Worm (Caenorhabditis elegans) whole organism, L3 larva: ENCODE data around the gene gpa-13.

Source experiments
- ZK546.5 ChIP-seq: sonication (generic microtip); optimal IDR thresholded peaks from 2 replicates; lab custom pipeline; 2017; ENCODE audit warnings: missing biosample characterization, missing genetic modification characterization
- ceh-28 ChIP-seq: fragments of 150-350 bp; optimal IDR thresholded peaks from 2 replicates; lab custom pipeline; 2014; ENCODE audit warnings: missing biosample characterization, missing genetic modification reagents, missing genetic modification characterization
- ceh-82 ChIP-seq: fragments of 150-350 bp; optimal IDR thresholded peaks from 2 replicates; lab custom pipeline; 2014; ENCODE audit warnings: missing biosample characterization, missing genetic modification characterization
- ceh-9 ChIP-seq: sonication (generic microtip); optimal IDR thresholded peaks from 2 replicates; lab custom pipeline; 2018; ENCODE audit warnings: missing biosample characterization, missing genetic modification characterization
- daf-12 ChIP-seq: fragments of 150-350 bp; optimal IDR thresholded peaks from 2 replicates; lab custom pipeline; 2014; ENCODE audit warnings: missing biosample characterization, missing genetic modification reagents, missing genetic modification characterization
- egl-27 ChIP-seq: sonication (generic microtip); optimal IDR thresholded peaks from 4 replicates; lab custom pipeline; 2017; ENCODE audit warnings: missing biosample characterization, missing genetic modification reagents, missing genetic modification characterization
- elt-1 ChIP-seq: fragments of 150-350 bp; optimal IDR thresholded peaks from 2 replicates; lab custom pipeline; 2014; ENCODE audit warnings: missing biosample characterization, missing genetic modification characterization
- elt-2 ChIP-seq: sonication (generic microtip); optimal IDR thresholded peaks from 2 replicates; lab custom pipeline; 2016; ENCODE audit warnings: missing genetic modification reagents, mild to moderate bottlenecking, missing genetic modification characterization, missing compliant biosample characterization
- eor-1 ChIP-seq, 2 experiments: fragments of 150-350 bp; optimal IDR thresholded peaks; 2 replicates each; lab custom pipeline; 2014 to 2018; ENCODE audit warnings: missing biosample characterization in 2 of 2, missing genetic modification characterization in 2 of 2
- fkh-10 ChIP-seq: sonication (generic microtip); optimal IDR thresholded peaks from 2 replicates; lab custom pipeline; 2017; ENCODE audit warnings: missing biosample characterization, missing genetic modification reagents, missing genetic modification characterization
- fos-1 ChIP-seq: fragments of 150-350 bp; optimal IDR thresholded peaks from 2 replicates; lab custom pipeline; 2014; ENCODE audit warnings: missing biosample characterization, missing genetic modification characterization
- hmg-11 ChIP-seq: sonication (generic microtip); optimal IDR thresholded peaks from 2 replicates; lab custom pipeline; 2016; ENCODE audit warnings: missing genetic modification characterization, missing compliant biosample characterization
- jun-1 ChIP-seq: fragments of 150-350 bp; optimal IDR thresholded peaks from 2 replicates; lab custom pipeline; 2014; ENCODE audit warnings: missing biosample characterization, missing genetic modification reagents, missing genetic modification characterization
- lin-39 ChIP-seq: fragments of 150-350 bp; optimal IDR thresholded peaks from 2 replicates; lab custom pipeline; 2018; ENCODE audit warnings: missing biosample characterization, missing genetic modification reagents, missing genetic modification characterization
- mml-1 ChIP-seq: fragments of 150-350 bp; sonication (generic microtip); optimal IDR thresholded peaks from 3 replicates; lab custom pipeline; 2014; ENCODE audit warnings: missing biosample characterization, missing genetic modification characterization
- nfya-1 ChIP-seq: sonication (generic microtip); optimal IDR thresholded peaks from 2 replicates; lab custom pipeline; 2017; ENCODE audit warnings: missing genetic modification characterization, mild to moderate bottlenecking, missing compliant biosample characterization, antibody characterized with exemption, moderate library complexity; ENCODE audit not compliant: insufficient read depth
- nhr-11 ChIP-seq: fragments of 150-350 bp; optimal IDR thresholded peaks from 2 replicates; lab custom pipeline; 2014; ENCODE audit warnings: missing biosample characterization, missing genetic modification characterization
- nhr-12 ChIP-seq: fragments of 150-350 bp; optimal IDR thresholded peaks from 2 replicates; lab custom pipeline; 2014; ENCODE audit warnings: missing biosample characterization, missing genetic modification characterization
- nhr-25 ChIP-seq: sonication (generic microtip); optimal IDR thresholded peaks from 2 replicates; lab custom pipeline; 2017; ENCODE audit warnings: missing biosample characterization, missing genetic modification characterization
- nhr-28 ChIP-seq: fragments of 150-350 bp; optimal IDR thresholded peaks from 2 replicates; lab custom pipeline; 2014; ENCODE audit warnings: missing biosample characterization, missing genetic modification characterization
- nhr-43 ChIP-seq: sonication (generic microtip); optimal IDR thresholded peaks from 2 replicates; lab custom pipeline; 2016; ENCODE audit warnings: mild to moderate bottlenecking, missing genetic modification characterization, missing compliant biosample characterization; ENCODE audit not compliant: poor library complexity, severe bottlenecking
- nhr-67 ChIP-seq: fragments of 150-350 bp; optimal IDR thresholded peaks from 2 replicates; lab custom pipeline; 2014; ENCODE audit warnings: missing biosample characterization, missing genetic modification characterization
- nhr-77 ChIP-seq: fragments of 150-350 bp; optimal IDR thresholded peaks from 2 replicates; lab custom pipeline; 2014; ENCODE audit warnings: missing biosample characterization, missing genetic modification characterization
- pha-4 ChIP-seq: fragments of 150-350 bp; optimal IDR thresholded peaks from 2 replicates; lab custom pipeline; 2014; ENCODE audit warnings: missing biosample characterization, missing genetic modification reagents, missing genetic modification characterization
- pqm-1 ChIP-seq: fragments of 150-350 bp; optimal IDR thresholded peaks from 2 replicates; lab custom pipeline; 2017; ENCODE audit warnings: missing biosample characterization, missing genetic modification characterization, inconsistent platforms
- sea-2 ChIP-seq: fragments of 150-350 bp; sonication (generic microtip); optimal IDR thresholded peaks from 4 replicates; lab custom pipeline; 2014; ENCODE audit warnings: missing biosample characterization, missing genetic modification reagents, missing genetic modification characterization
- skn-1 ChIP-seq: fragments of 150-350 bp; optimal IDR thresholded peaks from 2 replicates; lab custom pipeline; 2014; ENCODE audit warnings: missing biosample characterization, missing genetic modification characterization
- snpc-4 ChIP-seq: fragments of 150-350 bp; optimal IDR thresholded peaks from 2 replicates; lab custom pipeline; 2014; ENCODE audit warnings: missing biosample characterization, missing genetic modification characterization
- unc-39 ChIP-seq: sonication (generic microtip); optimal IDR thresholded peaks from 4 replicates; lab custom pipeline; 2017; ENCODE audit warnings: missing biosample characterization, missing genetic modification characterization
- ztf-4 ChIP-seq: fragments of 150-350 bp; optimal IDR thresholded peaks from 2 replicates; lab custom pipeline; 2014; ENCODE audit warnings: missing biosample characterization, missing genetic modification characterization

The gpa-13 gene

ce11 chrV:12795927-12796326, 41.2 kb upstream of the gpa-13 start:
- TF ChIP-seq elt-2 (tag; lab: Kevin White, UChicago) (peak; percentile 35), hmg-11 (no peak), fkh-10 (GFP tag; lab: Kevin White, UChicago) (no peak), ceh-9 (tag; lab: Kevin White, UChicago) (no peak), lin-39 (tag; lab: Kevin White, UChicago) (no peak), nhr-77 (tag; lab: Kevin White, UChicago) (no peak), ceh-28 (tag; lab: Kevin White, UChicago) (no peak), ceh-82 (tag; lab: Kevin White, UChicago) (no peak), fos-1 (no peak), nfya-1 (tag; lab: Kevin White, UChicago) (no peak), pqm-1 (tag; lab: Kevin White, UChicago) (peak; percentile 75), ZK546.5 (tag; lab: Kevin White, UChicago) (no peak)
- TF ChIP-seq, all 47 proteins: peak for 2

- TF ChIP-seq pha-4 (tag; lab: Kevin White, UChicago): peak; percentile 20
- no peak for TF ChIP-seq nhr-28
- peak; percentile 72 for TF ChIP-seq elt-2 (tag; lab: Kevin White, UChicago)
- peak; percentile 85 for TF ChIP-seq pqm-1 (tag; lab: Kevin White, UChicago)
- TF ChIP-seq elt-1 (tag; lab: Kevin White, UChicago): no peak
- TF ChIP-seq nhr-12: no peak
- no peak for TF ChIP-seq hmg-11
- TF ChIP-seq daf-12 (tag; lab: Kevin White, UChicago): no peak
- TF ChIP-seq unc-39: no peak
- TF ChIP-seq jun-1: peak; percentile 19
- no peak for TF ChIP-seq egl-27
- no peak for TF ChIP-seq nhr-11 (tag; lab: Kevin White, UChicago)
- no peak for TF ChIP-seq snpc-4
- no peak for TF ChIP-seq ceh-9 (tag; lab: Kevin White, UChicago)
- TF ChIP-seq eor-1 (tag; optimal IDR thresholded peaks at IDR 0.05; lab: Kevin White, UChicago): no peak
- TF ChIP-seq, all 47 proteins: peak for 4
Observed at ce11 chrV:12795196-12795595, 40.5 kb upstream of the gpa-13 start, which contains the start of gene ugt-4. Gene ugt-4 (minus strand): TSS chrV:12795336.

ce11 chrV:12792752-12793151, 38.0 kb upstream of the gpa-13 start, which contains the start of gene ugt-5:
Gene ugt-5 (minus strand): TSS chrV:12792965.
- no peak for TF ChIP-seq nhr-12
- TF ChIP-seq pqm-1 (tag; lab: Kevin White, UChicago): peak; percentile 86
- peak; percentile 52 for TF ChIP-seq elt-2 (tag; lab: Kevin White, UChicago)
- no peak for TF ChIP-seq nhr-43 (tag; lab: Kevin White, UChicago)
- no peak for TF ChIP-seq eor-1 (tag; optimal IDR thresholded peaks at IDR 0.05; lab: Kevin White, UChicago)
- peak; percentile 68 for TF ChIP-seq skn-1 (tag; lab: Kevin White, UChicago)

- TF ChIP-seq hmg-11 (no peak), fkh-10 (GFP tag; lab: Kevin White, UChicago) (no peak), sea-2 (GFP tag; lab: Kevin White, UChicago) (no peak), ceh-9 (tag; lab: Kevin White, UChicago) (no peak), ceh-28 (tag; lab: Kevin White, UChicago) (no peak), daf-12 (tag; lab: Kevin White, UChicago) (no peak), ztf-4 (tag; lab: Kevin White, UChicago) (no peak), nhr-25 (no peak), elt-1 (tag; lab: Kevin White, UChicago) (no peak), nhr-67 (tag; lab: Kevin White, UChicago) (no peak)
Observed at ce11 chrV:12790188-12790587, 35.4 kb upstream of the gpa-13 start, which contains the start of gene srbc-43. Gene srbc-43 (minus strand): TSS chrV:12790518.

ce11 chrV:12788451-12788850, 33.7 kb upstream of the gpa-13 start, which contains the start of gene srbc-44:
Gene srbc-44 (minus strand): TSS chrV:12788551.
- TF ChIP-seq hmg-11: no peak
- TF ChIP-seq eor-1 (tag; optimal IDR thresholded peaks at IDR 0.05; lab: Kevin White, UChicago): no peak
- TF ChIP-seq nhr-11 (tag; lab: Kevin White, UChicago): no peak
- TF ChIP-seq mml-1 (tag; lab: Kevin White, UChicago): no peak
- TF ChIP-seq ceh-9 (tag; lab: Kevin White, UChicago): no peak
- no peak for TF ChIP-seq ztf-4 (tag; lab: Kevin White, UChicago)
- no peak for TF ChIP-seq jun-1

- TF ChIP-seq nhr-25: peak; percentile 44
- TF ChIP-seq ZK546.5 (tag; lab: Kevin White, UChicago): no peak
- no peak for TF ChIP-seq fos-1
Observed at ce11 chrV:12787026-12787425, 32.3 kb upstream of the gpa-13 start, which contains the start of gene fkb-4. Gene fkb-4 (minus strand): TSS chrV:12787126.
